Fruit fly (Drosophila melanogaster) whole organism, wandering third instar larva: Measurements from ENCODE around the gene org-1.

Source experiments
- Abd-B ChIP-seq: fragments of >200 bp; optimal IDR thresholded peaks from 2 replicates; lab custom pipeline; 2017; ENCODE audit warnings: missing biosample characterization, missing genetic modification characterization
- CG32264 ChIP-seq: fragments of 200-800 bp; sonication (Bioruptor generic); optimal IDR thresholded peaks from 2 replicates; lab custom pipeline; 2016; ENCODE audit warnings: missing biosample characterization, missing genetic modification characterization
- CG9705 ChIP-seq: fragments of 200-800 bp; sonication (Bioruptor generic); optimal IDR thresholded peaks from 2 replicates; lab custom pipeline; 2018; ENCODE audit warnings: missing biosample characterization, mild to moderate bottlenecking, missing genetic modification characterization
- CrebA ChIP-seq: fragments of 200-800 bp; sonication (Bioruptor generic); optimal IDR thresholded peaks from 2 replicates; lab custom pipeline; 2016; ENCODE audit warnings: missing biosample characterization, mild to moderate bottlenecking, missing genetic modification characterization, borderline replicate concordance
- Dfd ChIP-seq: fragments of >200 bp; optimal IDR thresholded peaks from 2 replicates; lab custom pipeline; 2017; ENCODE audit warnings: missing biosample characterization, missing genetic modification characterization
- Dif ChIP-seq: fragments of 200-275, 200-300 bp; sonication (Bioruptor generic); optimal IDR thresholded peaks from 2 replicates; lab custom pipeline; 2018; ENCODE audit warnings: missing biosample characterization, missing genetic modification characterization; ENCODE audit not compliant: partially characterized antibody
- GATAd ChIP-seq: sonication (Bioruptor generic); optimal IDR thresholded peaks from 2 replicates; lab custom pipeline; 2016; ENCODE audit warnings: missing biosample characterization, missing genetic modification characterization
- HLH106 ChIP-seq: fragments of 200-800 bp; optimal IDR thresholded peaks from 3 replicates; lab custom pipeline; 2019; ENCODE audit warnings: missing biosample characterization, mild to moderate bottlenecking, missing genetic modification characterization, moderate library complexity
- Hnf4 ChIP-seq: fragments of 200-800 bp; sonication (Bioruptor generic); optimal IDR thresholded peaks from 2 replicates; lab custom pipeline; 2016; ENCODE audit warnings: missing biosample characterization, mild to moderate bottlenecking, missing genetic modification characterization
- Hr78 ChIP-seq: fragments of >200 bp; optimal IDR thresholded peaks from 2 replicates; lab custom pipeline; 2017; ENCODE audit warnings: missing biosample characterization, missing genetic modification characterization
- Hr83 ChIP-seq: fragments of 200-300 bp; sonication (Bioruptor generic); optimal IDR thresholded peaks from 2 replicates; lab custom pipeline; 2016; ENCODE audit warnings: missing biosample characterization, mild to moderate bottlenecking, missing genetic modification characterization, moderate library complexity; ENCODE audit not compliant: poor library complexity, severe bottlenecking
- Jra ChIP-seq: sonication (Bioruptor generic); optimal IDR thresholded peaks from 2 replicates; lab custom pipeline; 2016; ENCODE audit warnings: missing biosample characterization, missing genetic modification characterization
- Mio ChIP-seq: sonication (Bioruptor generic); optimal IDR thresholded peaks from 2 replicates; lab custom pipeline; 2016; ENCODE audit warnings: missing biosample characterization, missing genetic modification characterization
- Myc ChIP-seq: fragments of >200 bp; optimal IDR thresholded peaks from 2 replicates; lab custom pipeline; 2017
- N ChIP-seq: fragments of >200 bp; optimal IDR thresholded peaks from 2 replicates; lab custom pipeline; 2018; ENCODE audit warnings: missing biosample characterization, missing external identifiers, missing genetic modification characterization
- OdsH ChIP-seq: fragments of 200-800 bp; sonication (Bioruptor generic); optimal IDR thresholded peaks from 2 replicates; lab custom pipeline; 2016; ENCODE audit warnings: missing biosample characterization, mild to moderate bottlenecking, missing genetic modification characterization
- Rel ChIP-seq, 2 experiments: fragments of 200-800 bp; sonication (Bioruptor generic) in 1 of 2; optimal IDR thresholded peaks; 2 replicates in 1 of 2; 3 replicates in 1 of 2; lab custom pipeline; 2016 to 2019; ENCODE audit warnings: mild to moderate bottlenecking in 2 of 2, missing biosample characterization in 2 of 2, missing genetic modification characterization in 2 of 2, moderate library complexity in 1 of 2
- Sp1 ChIP-seq: fragments of 200-800 bp; sonication (Bioruptor generic); optimal IDR thresholded peaks from 3 replicates; lab custom pipeline; 2019; ENCODE audit warnings: missing biosample characterization, mild to moderate bottlenecking, missing genetic modification characterization, moderate library complexity
- Vsx2 ChIP-seq: fragments of 200-300, 225-300 bp; sonication (Bioruptor generic); optimal IDR thresholded peaks from 2 replicates; lab custom pipeline; 2018; ENCODE audit warnings: missing biosample characterization, missing genetic modification characterization; ENCODE audit not compliant: partially characterized antibody
- br ChIP-seq: fragments of 200-800 bp; sonication (Bioruptor generic); optimal IDR thresholded peaks from 2 replicates; lab custom pipeline; 2016; ENCODE audit warnings: missing biosample characterization, missing genetic modification characterization
- brk ChIP-seq: fragments of 200-800 bp; sonication (Bioruptor generic); optimal IDR thresholded peaks from 2 replicates; lab custom pipeline; 2016; ENCODE audit warnings: missing biosample characterization, mild to moderate bottlenecking, missing genetic modification characterization
- dl ChIP-seq, 2 experiments: fragments of 175-275, 200-275 bp in 1 of 2; fragments of 200-275 bp in 1 of 2; sonication (Bioruptor generic); optimal IDR thresholded peaks; lab custom pipeline; 2018; ENCODE audit warnings: mild to moderate bottlenecking in 2 of 2, missing biosample characterization in 2 of 2, missing genetic modification characterization in 2 of 2, moderate library complexity in 2 of 2; ENCODE audit not compliant: partially characterized antibody in 2 of 2, insufficient read depth in 1 of 2
- dmrt93B ChIP-seq: fragments of 200-800 bp; sonication (Bioruptor generic); optimal IDR thresholded peaks from 2 replicates; lab custom pipeline; 2018; ENCODE audit warnings: missing biosample characterization, mild to moderate bottlenecking, missing genetic modification characterization
- dsf ChIP-seq: sonication (Bioruptor generic); optimal IDR thresholded peaks from 2 replicates; lab custom pipeline; 2016; ENCODE audit warnings: missing biosample characterization, missing genetic modification characterization, borderline replicate concordance
- ey ChIP-seq: fragments of 200-800 bp; sonication (Bioruptor generic); optimal IDR thresholded peaks from 2 replicates; lab custom pipeline; 2016; ENCODE audit warnings: missing biosample characterization, missing genetic modification characterization
- foxo ChIP-seq, 2 experiments: fragments of 200-800 bp; sonication (Bioruptor generic); optimal IDR thresholded peaks; 2 replicates in 1 of 2; 3 replicates in 1 of 2; lab custom pipeline; 2016 to 2017; ENCODE audit warnings: missing biosample characterization in 2 of 2, missing genetic modification characterization in 2 of 2
- fru ChIP-seq: fragments of 200-800 bp; sonication (Bioruptor generic); optimal IDR thresholded peaks from 3 replicates; lab custom pipeline; 2016; ENCODE audit warnings: missing biosample characterization, mild to moderate bottlenecking, missing genetic modification characterization
- h ChIP-seq: fragments of 200-800 bp; sonication (Bioruptor generic); optimal IDR thresholded peaks from 3 replicates; lab custom pipeline; 2016; ENCODE audit warnings: missing biosample characterization, mild to moderate bottlenecking, missing genetic modification characterization
- jim ChIP-seq: fragments of 175-275, 200-325 bp; sonication (Bioruptor generic); optimal IDR thresholded peaks from 2 replicates; lab custom pipeline; 2016; ENCODE audit warnings: missing biosample characterization, mild to moderate bottlenecking, missing genetic modification characterization
- lola ChIP-seq: fragments of >200 bp; optimal IDR thresholded peaks from 2 replicates; lab custom pipeline; 2017; ENCODE audit warnings: missing biosample characterization, missing genetic modification characterization
- pan ChIP-seq: fragments of >200 bp; optimal IDR thresholded peaks from 2 replicates; lab custom pipeline; 2017
- psq ChIP-seq: fragments of 200-800 bp; sonication (Bioruptor generic); optimal IDR thresholded peaks from 3 replicates; lab custom pipeline; 2017; ENCODE audit warnings: missing biosample characterization, mild to moderate bottlenecking, missing genetic modification characterization, moderate library complexity
- rgr ChIP-seq: fragments of 200-800 bp; sonication (Bioruptor generic); optimal IDR thresholded peaks from 3 replicates; lab custom pipeline; 2016; ENCODE audit warnings: missing biosample characterization, mild to moderate bottlenecking, missing genetic modification characterization
- sage ChIP-seq: fragments of 200-800 bp; sonication (Bioruptor generic); optimal IDR thresholded peaks from 2 replicates; lab custom pipeline; 2016; ENCODE audit warnings: missing biosample characterization, mild to moderate bottlenecking, missing genetic modification characterization
- sv ChIP-seq: fragments of 200-800 bp; sonication (Bioruptor generic); optimal IDR thresholded peaks from 3 replicates; lab custom pipeline; 2016; ENCODE audit warnings: missing biosample characterization, missing genetic modification characterization
- tai ChIP-seq: sonication (Bioruptor generic); optimal IDR thresholded peaks from 2 replicates; lab custom pipeline; 2016; ENCODE audit warnings: missing biosample characterization, missing genetic modification characterization
- usp ChIP-seq: fragments of >200 bp; optimal IDR thresholded peaks from 2 replicates; lab custom pipeline; 2017; ENCODE audit warnings: missing biosample characterization, missing genetic modification characterization
- woc ChIP-seq: sonication (Bioruptor generic); optimal IDR thresholded peaks from 2 replicates; lab custom pipeline; 2016; ENCODE audit warnings: missing biosample characterization, mild to moderate bottlenecking, missing genetic modification characterization

Gene org-1

DNA sequence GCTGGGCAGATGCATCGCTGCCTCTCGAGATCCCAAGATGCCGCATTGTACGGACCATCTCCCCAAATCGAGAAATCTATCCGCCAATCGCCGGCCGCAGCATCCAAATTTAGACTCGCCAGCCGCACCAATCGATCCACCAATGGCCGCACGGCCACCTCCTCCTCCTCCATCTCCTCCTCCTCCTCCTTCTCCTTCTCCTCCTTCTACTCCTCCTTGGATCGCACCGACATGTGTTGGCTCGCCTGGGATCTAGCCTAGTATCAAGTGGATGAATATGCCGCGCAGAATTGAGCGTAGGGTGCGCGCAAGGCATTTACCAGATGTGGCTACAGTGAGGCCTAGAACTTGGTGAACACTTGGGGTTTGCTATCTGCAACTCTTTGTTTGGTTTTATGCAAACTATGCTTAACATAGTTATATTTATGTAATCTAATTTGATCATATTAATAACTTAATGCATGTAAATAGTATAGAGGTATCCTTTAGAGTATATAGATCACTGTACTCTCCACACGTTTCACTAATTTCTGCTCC, at the start of gene org-1:
Gene org-1, minus strand, starts transcription at position 51 of the 537 bp plus-strand sequence.
- TF ChIP-seq Hnf4 (GFP tag; lab: Kevin White, UChicago): peak; percentile 71
- TF ChIP-seq foxo (GFP tag; optimal IDR thresholded peaks at IDR 0.05; lab: Kevin White, UChicago): peak in 1 of 2 experiments; percentile 81
- TF ChIP-seq Dfd: no peak
- TF ChIP-seq fru (GFP tag; lab: Kevin White, UChicago): peak; percentile 67
- peak; percentile 66 for TF ChIP-seq Sp1 (GFP tag; lab: Kevin White, UChicago)
- no peak for TF ChIP-seq Rel (GFP tag; optimal IDR thresholded peaks at IDR 0.05; lab: Kevin White, UChicago)
- TF ChIP-seq Rel (tag; optimal IDR thresholded peaks at IDR 0.05; lab: Kevin White, UChicago): peak; percentile 19
- TF ChIP-seq CrebA (GFP tag; lab: Kevin White, UChicago): no peak
- TF ChIP-seq pan (lab: Kevin White, UChicago): no peak
- no peak for TF ChIP-seq dsf (GFP tag; lab: Kevin White, UChicago)
- TF ChIP-seq lola (GFP tag; lab: Kevin White, UChicago): no peak
- TF ChIP-seq Hr78 (GFP tag; lab: Kevin White, UChicago): no peak
- TF ChIP-seq br (GFP tag; lab: Kevin White, UChicago): peak; percentile 60
- TF ChIP-seq Mio (GFP tag; lab: Kevin White, UChicago): no peak
- TF ChIP-seq Myc (lab: Kevin White, UChicago): no peak
- TF ChIP-seq usp (GFP tag; lab: Kevin White, UChicago): no peak
- no peak for TF ChIP-seq N (GFP tag; lab: Kevin White, UChicago)
- peak; percentile 43 for TF ChIP-seq sage (GFP tag; lab: Kevin White, UChicago)
- no peak for TF ChIP-seq GATAd (GFP tag; lab: Kevin White, UChicago)
- peak; percentile 77 for TF ChIP-seq h (GFP tag; lab: Kevin White, UChicago)
- peak; percentile 56 for TF ChIP-seq dmrt93B (GFP tag; lab: Kevin White, UChicago)
- TF ChIP-seq Jra (GFP tag; lab: Kevin White, UChicago): no peak
- no peak for TF ChIP-seq CG32264 (GFP tag; lab: Kevin White, UChicago)
- no peak for TF ChIP-seq Dif (GFP tag; lab: Kevin White, UChicago)
- TF ChIP-seq dl (GFP tag; optimal IDR thresholded peaks at IDR 0.05; lab: Kevin White, UChicago; ENCODE audit: insufficient read depth in 1 of 2, partially characterized antibody in 2 of 2): no peak
- peak; percentile 74 for TF ChIP-seq ey (GFP tag; lab: Kevin White, UChicago)
- peak; percentile 69 for TF ChIP-seq OdsH
- TF ChIP-seq jim (GFP tag; lab: Kevin White, UChicago): no peak
- TF ChIP-seq Abd-B (GFP tag; lab: Kevin White, UChicago): no peak
- peak; percentile 62 for TF ChIP-seq CG9705 (GFP tag; lab: Kevin White, UChicago)
- TF ChIP-seq brk: peak; percentile 4
- peak; percentile 79 for TF ChIP-seq sv (GFP tag; lab: Kevin White, UChicago)
- TF ChIP-seq psq (GFP tag; lab: Kevin White, UChicago): peak; percentile 61
- no peak for TF ChIP-seq Hr83 (GFP tag; lab: Kevin White, UChicago)
- TF ChIP-seq rgr (GFP tag; lab: Kevin White, UChicago): peak; percentile 76
- no peak for TF ChIP-seq Vsx2 (GFP tag; lab: Kevin White, UChicago)
- TF ChIP-seq HLH106 (tag; lab: Kevin White, UChicago): peak; percentile 77
- TF ChIP-seq tai (GFP tag; lab: Kevin White, UChicago): peak; percentile 16
- peak; percentile 26 for TF ChIP-seq woc

DNA sequence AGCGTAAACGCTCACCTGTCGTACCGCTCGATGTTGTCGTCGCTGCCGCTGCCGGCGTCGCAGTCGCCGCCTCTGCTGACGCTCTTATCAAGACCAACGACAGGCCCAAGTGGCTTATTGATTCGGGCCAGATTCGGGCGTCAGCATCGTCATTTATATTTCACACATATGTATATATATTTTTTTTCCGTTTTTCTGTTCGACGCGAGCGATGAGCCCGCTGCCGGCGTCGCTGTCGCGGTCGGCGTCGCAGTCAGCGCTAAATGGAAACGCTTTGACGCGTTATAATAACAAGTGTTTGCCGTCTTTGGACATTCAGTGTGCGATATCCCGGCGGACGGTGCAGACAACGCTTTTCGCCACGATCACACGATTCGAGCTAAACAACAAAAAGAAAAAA, 47.2 kb upstream of the org-1 start:
- TF ChIP-seq CG9705 (GFP tag; lab: Kevin White, UChicago) (no peak), Abd-B (GFP tag; lab: Kevin White, UChicago) (no peak), foxo (GFP tag; optimal IDR thresholded peaks at IDR 0.05; lab: Kevin White, UChicago) (no peak), GATAd (GFP tag; lab: Kevin White, UChicago) (no peak), fru (GFP tag; lab: Kevin White, UChicago) (no peak), lola (GFP tag; lab: Kevin White, UChicago) (no peak), Dif (GFP tag; lab: Kevin White, UChicago) (no peak), HLH106 (tag; lab: Kevin White, UChicago) (no peak), brk (no peak), dl (GFP tag; optimal IDR thresholded peaks at IDR 0.05; lab: Kevin White, UChicago; ENCODE audit: insufficient read depth in 1 of 2, partially characterized antibody in 2 of 2) (no peak), Mio (GFP tag; lab: Kevin White, UChicago) (no peak), N (GFP tag; lab: Kevin White, UChicago) (no peak), Myc (lab: Kevin White, UChicago) (no peak), Hr78 (GFP tag; lab: Kevin White, UChicago) (no peak), usp (GFP tag; lab: Kevin White, UChicago) (no peak)
